Fruit fly (Drosophila melanogaster) whole organism, prepupa: ENCODE results near the gene Sxl.

Source experiments
- Blimp-1 ChIP-seq: fragments of 200-800 bp; sonication (Bioruptor generic); optimal IDR thresholded peaks from 3 replicates; lab custom pipeline; 2017; ENCODE audit warnings: missing biosample characterization, missing genetic modification characterization, mild to moderate bottlenecking, moderate library complexity, missing genetic modification reagents
- CG10631 ChIP-seq: fragments of 200-800 bp; sonication (Bioruptor generic); optimal IDR thresholded peaks from 2 replicates; lab custom pipeline; 2016; ENCODE audit warnings: missing biosample characterization, missing genetic modification characterization
- CG11294 ChIP-seq: fragments of 200-800 bp; sonication (Bioruptor generic); IDR thresholded peaks from 2 replicates; pipeline ENCODE4 v1.3.6; 2022; ENCODE audit warnings: missing biosample characterization, missing genetic modification characterization
- CG11762 ChIP-seq: fragments of 200-800 bp; sonication (Bioruptor generic); optimal IDR thresholded peaks from 3 replicates; lab custom pipeline; 2016; ENCODE audit warnings: missing biosample characterization, missing genetic modification characterization; ENCODE audit not compliant: insufficient read depth
- CG11902 ChIP-seq: fragments of 200-800 bp; sonication (Bioruptor generic); optimal IDR thresholded peaks from 3 replicates; lab custom pipeline; 2016; ENCODE audit warnings: missing biosample characterization, missing genetic modification characterization
- CG15336 ChIP-seq: fragments of 200-800 bp; sonication (Bioruptor generic); IDR thresholded peaks from 2 replicates; pipeline ENCODE4 v1.3.6; 2022; ENCODE audit warnings: missing biosample characterization, missing genetic modification characterization
- CG1621 ChIP-seq: fragments of 200-800 bp; sonication (Bioruptor generic); optimal IDR thresholded peaks from 3 replicates; lab custom pipeline; 2018; ENCODE audit warnings: missing biosample characterization, mild to moderate bottlenecking, missing genetic modification characterization
- CG31627 ChIP-seq: fragments of 200-800 bp; sonication (Bioruptor generic); optimal IDR thresholded peaks from 3 replicates; lab custom pipeline; 2016; ENCODE audit warnings: missing biosample characterization, missing genetic modification characterization
- CG3919 ChIP-seq: fragments of 200-800 bp; sonication (Bioruptor generic); optimal IDR thresholded peaks from 3 replicates; lab custom pipeline; 2016; ENCODE audit warnings: missing biosample characterization, missing genetic modification characterization
- CG6792 ChIP-seq: fragments of 200-800 bp; sonication (Bioruptor generic); optimal IDR thresholded peaks from 3 replicates; lab custom pipeline; 2016; ENCODE audit warnings: missing biosample characterization, missing genetic modification characterization
- CG6808 ChIP-seq: fragments of 200-800 bp; sonication (Bioruptor generic); optimal IDR thresholded peaks from 3 replicates; lab custom pipeline; 2017; ENCODE audit warnings: missing biosample characterization, missing genetic modification characterization, mild to moderate bottlenecking, moderate library complexity, missing genetic modification reagents
- CG7368 ChIP-seq: fragments of 200-800 bp; sonication (Bioruptor generic); optimal IDR thresholded peaks from 3 replicates; lab custom pipeline; 2016; ENCODE audit warnings: missing biosample characterization, missing genetic modification characterization
- CG8119 ChIP-seq: fragments of 200-800 bp; sonication (Bioruptor generic); IDR thresholded peaks from 3 replicates; pipeline ENCODE4 v1.3.6; 2022; ENCODE audit warnings: missing biosample characterization, missing genetic modification characterization
- CG8319 ChIP-seq: fragments of 200-800 bp; sonication (Bioruptor generic); optimal IDR thresholded peaks from 3 replicates; lab custom pipeline; 2016; ENCODE audit warnings: missing biosample characterization, missing genetic modification characterization
- CG8632 ChIP-seq: fragments of 200-800 bp; sonication (Bioruptor generic); optimal IDR thresholded peaks from 3 replicates; lab custom pipeline; 2016; ENCODE audit warnings: missing biosample characterization, missing genetic modification characterization
- CG9139 ChIP-seq: fragments of 200-800 bp; sonication (Bioruptor generic); optimal IDR thresholded peaks from 3 replicates; lab custom pipeline; 2017; ENCODE audit warnings: missing biosample characterization, mild to moderate bottlenecking, missing genetic modification characterization
- Eip75B ChIP-seq: fragments of 200-800 bp; sonication (Bioruptor generic); optimal IDR thresholded peaks from 3 replicates; lab custom pipeline; 2016; ENCODE audit warnings: missing biosample characterization, missing genetic modification characterization
- Eip78C ChIP-seq: fragments of 200-800 bp; sonication (Bioruptor generic); peaks from one replicate; lab custom pipeline; 2016; ENCODE audit warnings: missing biosample characterization, missing genetic modification characterization
- Eip93F ChIP-seq: fragments of 200-800 bp; sonication (Bioruptor generic); optimal IDR thresholded peaks from 2 replicates; lab custom pipeline; 2016; ENCODE audit warnings: missing biosample characterization, mild to moderate bottlenecking, missing genetic modification characterization
- Ets96B ChIP-seq: fragments of 200-800 bp; optimal IDR thresholded peaks from 2 replicates; lab custom pipeline; 2019; ENCODE audit warnings: missing biosample characterization, mild to moderate bottlenecking, missing genetic modification characterization, moderate library complexity
- Hr39 ChIP-seq: fragments of 200-800 bp; sonication (Bioruptor generic); optimal IDR thresholded peaks from 2 replicates; lab custom pipeline; 2016; ENCODE audit warnings: missing biosample characterization, missing genetic modification characterization
- Hr4 ChIP-seq: fragments of 200-800 bp; sonication (Bioruptor generic); optimal IDR thresholded peaks from 3 replicates; lab custom pipeline; 2016; ENCODE audit warnings: missing biosample characterization, missing genetic modification characterization
- Met ChIP-seq: fragments of 200-800 bp; sonication (Bioruptor generic); optimal IDR thresholded peaks from 3 replicates; lab custom pipeline; 2016; ENCODE audit warnings: missing biosample characterization, missing genetic modification characterization
- OdsH ChIP-seq: fragments of 200-800 bp; sonication (Bioruptor generic); optimal IDR thresholded peaks from 3 replicates; lab custom pipeline; 2016; ENCODE audit warnings: missing biosample characterization, missing genetic modification characterization
- Sox102F ChIP-seq: fragments of 200-800 bp; sonication (Bioruptor generic); optimal IDR thresholded peaks from 2 replicates; lab custom pipeline; 2016; ENCODE audit warnings: missing biosample characterization, mild to moderate bottlenecking, missing genetic modification characterization
- Sox14 ChIP-seq: fragments of 200-800 bp; sonication (Bioruptor generic); optimal IDR thresholded peaks from 3 replicates; lab custom pipeline; 2016; ENCODE audit warnings: missing biosample characterization, missing genetic modification characterization
- achi ChIP-seq: fragments of 200-800 bp; sonication (Bioruptor generic); optimal IDR thresholded peaks from 3 replicates; lab custom pipeline; 2016; ENCODE audit warnings: missing biosample characterization, missing genetic modification characterization
- acj6 ChIP-seq: fragments of 200-800 bp; sonication (Bioruptor generic); optimal IDR thresholded peaks from 3 replicates; lab custom pipeline; 2016; ENCODE audit warnings: missing biosample characterization, missing genetic modification characterization
- cyc ChIP-seq: fragments of 200-800 bp; sonication (Bioruptor generic); optimal IDR thresholded peaks from 3 replicates; lab custom pipeline; 2016; ENCODE audit warnings: missing biosample characterization, missing genetic modification characterization
- esn ChIP-seq: fragments of 200-800 bp; sonication (Bioruptor generic); optimal IDR thresholded peaks from 2 replicates; lab custom pipeline; 2016; ENCODE audit warnings: missing biosample characterization, mild to moderate bottlenecking, missing genetic modification characterization, moderate library complexity
- fd59A ChIP-seq: fragments of 200-800 bp; sonication (Bioruptor generic); optimal IDR thresholded peaks from 2 replicates; lab custom pipeline; 2017; ENCODE audit warnings: missing biosample characterization, mild to moderate bottlenecking, missing genetic modification characterization, missing genetic modification reagents
- fkh ChIP-seq: fragments of 200-800 bp; sonication (Bioruptor generic); optimal IDR thresholded peaks from 3 replicates; lab custom pipeline; 2017; ENCODE audit warnings: missing biosample characterization, mild to moderate bottlenecking, missing genetic modification characterization, moderate library complexity
- lz ChIP-seq: fragments of 200-800 bp; sonication (Bioruptor generic); optimal IDR thresholded peaks from 3 replicates; lab custom pipeline; 2016; ENCODE audit warnings: missing biosample characterization, missing genetic modification characterization
- pdm3 ChIP-seq: fragments of 200-800 bp; sonication (Bioruptor generic); optimal IDR thresholded peaks from 3 replicates; lab custom pipeline; 2016; ENCODE audit warnings: missing biosample characterization, missing genetic modification characterization
- salr ChIP-seq, 2 experiments: fragments of 200-800 bp; sonication (Bioruptor generic); optimal IDR thresholded peaks; 3 replicates each; lab custom pipeline; 2016 to 2018; ENCODE audit warnings: missing biosample characterization in 2 of 2, missing genetic modification characterization in 2 of 2, mild to moderate bottlenecking in 1 of 2
- spab ChIP-seq: fragments of 200-800 bp; sonication (Bioruptor generic); optimal IDR thresholded peaks from 2 replicates; lab custom pipeline; 2017; ENCODE audit warnings: missing biosample characterization, mild to moderate bottlenecking, missing genetic modification characterization, missing genetic modification reagents
- svp ChIP-seq: fragments of 200-800 bp; sonication (Bioruptor generic); peaks from one replicate; lab custom pipeline; 2016; ENCODE audit warnings: missing biosample characterization, missing genetic modification characterization
- topi ChIP-seq: fragments of 200-800 bp; sonication (Bioruptor generic); optimal IDR thresholded peaks from 3 replicates; lab custom pipeline; 2016; ENCODE audit warnings: missing biosample characterization, missing genetic modification characterization
- vri ChIP-seq: fragments of 200-800 bp; sonication (Bioruptor generic); optimal IDR thresholded peaks from 3 replicates; lab custom pipeline; 2016; ENCODE audit warnings: missing biosample characterization, mild to moderate bottlenecking, missing genetic modification characterization

Sxl gene

DNA sequence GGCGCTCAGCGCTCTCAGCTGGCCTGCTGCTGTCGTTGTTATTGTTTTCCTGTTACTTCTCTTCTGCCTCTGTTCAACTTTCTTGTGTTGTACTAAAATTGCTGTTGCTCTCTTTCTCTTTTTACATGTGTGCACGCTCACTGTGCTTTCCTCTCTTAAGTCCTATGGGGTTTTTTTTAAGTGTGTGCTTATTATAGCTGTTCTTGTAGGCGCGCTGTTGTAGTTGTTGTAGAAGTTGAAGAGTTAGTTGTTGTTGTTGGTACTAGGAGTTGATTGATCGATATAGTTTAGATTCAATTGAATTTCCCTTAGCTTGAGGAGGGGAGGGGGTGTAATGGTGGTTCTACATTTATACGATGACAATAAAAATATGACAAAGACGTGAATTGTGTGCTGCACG, 5.9 kb downstream of the Sxl start:
- TF ChIP-seq CG10631 (GFP tag; lab: Kevin White, UChicago) (no peak), CG8319 (GFP tag; lab: Kevin White, UChicago) (no peak), Eip93F (GFP tag; lab: Kevin White, UChicago) (no peak), OdsH (GFP tag; lab: Kevin White, UChicago) (no peak), CG1621 (tag; lab: Kevin White, UChicago) (no peak), CG6808 (GFP tag; lab: Kevin White, UChicago) (no peak), lz (GFP tag; lab: Kevin White, UChicago) (no peak), CG11902 (GFP tag; lab: Kevin White, UChicago) (no peak), fkh (no peak)

DNA sequence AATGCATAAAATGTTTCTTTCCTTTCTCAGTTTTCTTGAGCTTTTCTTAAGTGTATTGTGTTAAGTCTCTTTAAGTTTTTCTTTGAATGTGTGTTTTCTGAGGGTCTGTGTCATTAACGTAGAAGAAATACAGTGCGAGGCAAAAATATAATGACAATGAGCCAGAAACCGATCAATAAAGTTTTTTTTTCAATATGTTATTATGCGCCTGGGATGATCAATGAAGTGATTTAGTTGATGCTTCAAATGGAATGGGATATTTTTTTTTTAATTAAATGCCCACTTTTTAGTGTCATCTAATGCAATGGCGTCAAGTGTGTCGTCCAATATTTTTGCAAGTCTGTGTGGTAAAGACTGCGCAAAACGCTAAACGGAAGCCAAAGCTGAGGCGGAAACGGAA, 11.3 kb downstream of the Sxl start:
- TF ChIP-seq CG15336 (GFP tag; lab: Robert Waterston, UW) (no peak), cyc (peak; percentile 41), fd59A (GFP tag; lab: Kevin White, UChicago) (no peak), lz (GFP tag; lab: Kevin White, UChicago) (peak; percentile 7), Ets96B (no peak), Blimp-1 (GFP tag; lab: Kevin White, UChicago) (no peak), Hr4 (GFP tag; lab: Kevin White, UChicago) (peak; percentile 32), CG31627 (peak; percentile 29), Met (GFP tag; lab: Kevin White, UChicago) (peak; percentile 40), CG8119 (peak; percentile 43; the same call in 1 of the 3 replicates), achi (GFP tag; lab: Kevin White, UChicago) (peak; percentile 33), acj6 (GFP tag; lab: Kevin White, UChicago) (peak; percentile 36), CG3919 (no peak), OdsH (GFP tag; lab: Kevin White, UChicago) (peak; percentile 44), vri (GFP tag; lab: Kevin White, UChicago) (no peak), CG7368 (no peak), fkh (no peak), svp (GFP tag; lab: Kevin White, UChicago) (no peak), esn (peak; percentile 39), Eip78C (GFP tag; lab: Kevin White, UChicago) (peak; percentile 81), spab (GFP tag; lab: Kevin White, UChicago) (no peak), CG9139 (GFP tag; lab: Kevin White, UChicago) (no peak), pdm3 (GFP tag; lab: Kevin White, UChicago) (no peak), CG6792 (peak; percentile 19), CG10631 (GFP tag; lab: Kevin White, UChicago) (peak; percentile 23)

DNA sequence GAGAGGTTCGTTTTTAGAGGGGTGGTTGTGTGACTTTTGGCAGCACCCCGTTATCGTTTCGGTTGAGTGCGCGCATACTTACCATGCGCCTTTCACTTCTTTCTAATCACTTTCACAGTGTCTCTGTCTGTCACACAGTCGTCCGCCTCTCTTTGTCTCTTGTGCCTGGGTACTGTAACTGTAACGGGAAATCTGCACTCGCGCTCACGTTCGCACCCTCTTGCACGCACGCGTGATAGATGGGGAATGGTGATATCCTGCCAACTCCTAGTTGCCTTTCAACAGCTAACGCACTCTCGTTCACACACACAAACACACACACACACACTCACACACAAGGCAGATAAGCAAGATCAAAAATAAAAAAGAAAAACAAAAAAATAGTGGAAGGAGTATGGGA, 15.4 kb downstream of the Sxl start:
- TF ChIP-seq Sox102F: no peak
- no peak for TF ChIP-seq esn
- no peak for TF ChIP-seq CG3919
- no peak for TF ChIP-seq CG15336 (GFP tag; lab: Robert Waterston, UW)
- TF ChIP-seq CG11902 (GFP tag; lab: Kevin White, UChicago): no peak
- no peak for TF ChIP-seq Hr39 (GFP tag; lab: Kevin White, UChicago)
- no peak for TF ChIP-seq salr (GFP tag; optimal IDR thresholded peaks at IDR 0.05; lab: Kevin White, UChicago)
- TF ChIP-seq topi (GFP tag; lab: Kevin White, UChicago): no peak
- no peak for TF ChIP-seq CG11762 (GFP tag; lab: Kevin White, UChicago)
- TF ChIP-seq CG8632 (GFP tag; lab: Kevin White, UChicago): no peak
- TF ChIP-seq CG11294 (GFP tag; lab: Robert Waterston, UW): no peak
- TF ChIP-seq lz (GFP tag; lab: Kevin White, UChicago): no peak
- TF ChIP-seq CG1621 (tag; lab: Kevin White, UChicago): no peak
- TF ChIP-seq pdm3 (GFP tag; lab: Kevin White, UChicago): no peak
- TF ChIP-seq acj6 (GFP tag; lab: Kevin White, UChicago): no peak
- no peak for TF ChIP-seq CG9139 (GFP tag; lab: Kevin White, UChicago)
- TF ChIP-seq Sox14 (GFP tag; lab: Kevin White, UChicago): no peak
- TF ChIP-seq Met (GFP tag; lab: Kevin White, UChicago): no peak
- TF ChIP-seq Eip75B (GFP tag; lab: Kevin White, UChicago): no peak
- TF ChIP-seq cyc: no peak
